Worm (Caenorhabditis elegans) whole organism, late embryonic: ENCODE measurements around the gene C33A12.4.

ENCODE experiments used
- K09A11.1 ChIP-seq: sonication (generic microtip); optimal IDR thresholded peaks from 2 replicates; lab custom pipeline; 2017; ENCODE audit warnings: antibody characterized with exemption, mild to moderate bottlenecking, missing genetic modification characterization, missing compliant biosample characterization; ENCODE audit not compliant: insufficient read depth
- ama-1 ChIP-seq: fragments of 150-350 bp; optimal IDR thresholded peaks from 2 replicates; lab custom pipeline; 2014
- ceh-9 ChIP-seq: sonication (generic microtip); optimal IDR thresholded peaks from 2 replicates; lab custom pipeline; 2016; ENCODE audit warnings: mild to moderate bottlenecking, missing genetic modification characterization, inconsistent platforms, missing compliant biosample characterization
- elt-2 ChIP-seq: sonication (generic microtip); optimal IDR thresholded peaks from 2 replicates; lab custom pipeline; 2016; ENCODE audit warnings: missing genetic modification reagents, missing genetic modification characterization, missing compliant biosample characterization
- fax-1 ChIP-seq: sonication (generic microtip); optimal IDR thresholded peaks from 2 replicates; lab custom pipeline; 2016; ENCODE audit warnings: missing genotype, missing genetic modification characterization, missing compliant biosample characterization
- hlh-30 ChIP-seq: sonication (generic microtip); optimal IDR thresholded peaks from 2 replicates; lab custom pipeline; 2017; ENCODE audit warnings: antibody characterized with exemption, missing genetic modification characterization, missing compliant biosample characterization; ENCODE audit not compliant: insufficient read depth
- lin-11 ChIP-seq: fragments of 200-800 bp; sonication (Bioruptor generic); optimal IDR thresholded peaks from 2 replicates; lab custom pipeline; 2018; ENCODE audit warnings: mild to moderate bottlenecking, missing genetic modification characterization, missing compliant biosample characterization
- nfya-1 ChIP-seq: sonication (generic microtip); optimal IDR thresholded peaks from 2 replicates; lab custom pipeline; 2017; ENCODE audit warnings: missing genetic modification characterization, mild to moderate bottlenecking, missing compliant biosample characterization, antibody characterized with exemption, moderate library complexity
- pha-4 ChIP-seq: fragments of 150-350 bp; optimal IDR thresholded peaks from 2 replicates; lab custom pipeline; 2018; ENCODE audit warnings: missing biosample characterization, missing genetic modification reagents, missing genetic modification characterization
- pqm-1 ChIP-seq: sonication (generic microtip); optimal IDR thresholded peaks from 2 replicates; lab custom pipeline; 2016; ENCODE audit warnings: missing genetic modification characterization, missing compliant biosample characterization
- unc-55 ChIP-seq: sonication (generic microtip); optimal IDR thresholded peaks from 2 replicates; lab custom pipeline; 2017; ENCODE audit warnings: missing biosample characterization, missing genetic modification reagents, missing genetic modification characterization

ce11 chrIV:9506251-9506650 lies 4.1 kb downstream of the C33A12.4 start, which contains the start of gene ttr-9:
- no peak for TF ChIP-seq hlh-30
- no peak for TF ChIP-seq pqm-1 (tag; lab: Kevin White, UChicago)
- no peak for TF ChIP-seq fax-1 (tag; lab: Kevin White, UChicago)
- TF ChIP-seq ama-1: no peak
- TF ChIP-seq unc-55 (GFP tag; lab: Kevin White, UChicago): no peak
- TF ChIP-seq lin-11 (tag; lab: Kevin White, UChicago): no peak
- TF ChIP-seq nfya-1 (tag; lab: Kevin White, UChicago): no peak
- no peak for TF ChIP-seq pha-4
- no peak for TF ChIP-seq ceh-9 (tag; lab: Kevin White, UChicago)
- TF ChIP-seq elt-2 (tag; lab: Kevin White, UChicago): no peak
- no peak for TF ChIP-seq K09A11.1 (tag; lab: Kevin White, UChicago)
